Fruit fly (Drosophila melanogaster) whole organism, embryonic: ENCODE data around the gene Amun.

Source experiments
- ATbp ChIP-seq: fragments of 200-800 bp; sonication (Bioruptor generic); optimal IDR thresholded peaks from 2 replicates; lab custom pipeline; 2017; ENCODE audit warnings: missing biosample characterization, mild to moderate bottlenecking, missing genetic modification characterization, missing genetic modification reagents
- CG10321 ChIP-seq: fragments of 200-800 bp; sonication (Bioruptor generic); IDR thresholded peaks from 2 replicates; pipeline ENCODE4 v1.3.6; 2022; ENCODE audit warnings: missing biosample characterization, missing genetic modification characterization
- CG10654 ChIP-seq: fragments of 200-800 bp; sonication (Bioruptor generic); optimal IDR thresholded peaks from 2 replicates; lab custom pipeline; 2016; ENCODE audit warnings: missing biosample characterization, missing genetic modification characterization
- CG12104 ChIP-seq: fragments of 200-800 bp; sonication (Bioruptor generic); optimal IDR thresholded peaks from 3 replicates; lab custom pipeline; 2016; ENCODE audit warnings: missing biosample characterization, missing genetic modification characterization
- CG17359 ChIP-seq: fragments of 200-800 bp; sonication (Bioruptor generic); optimal IDR thresholded peaks from 3 replicates; lab custom pipeline; 2018; ENCODE audit warnings: missing biosample characterization, mild to moderate bottlenecking, missing genetic modification characterization, moderate library complexity
- CG17829 ChIP-seq: fragments of 200-800 bp; optimal IDR thresholded peaks from 2 replicates; lab custom pipeline; 2019; ENCODE audit warnings: missing biosample characterization, mild to moderate bottlenecking, missing genetic modification characterization, moderate library complexity
- CG30431 ChIP-seq: fragments of 200-800 bp; sonication (Bioruptor generic); optimal IDR thresholded peaks from 2 replicates; lab custom pipeline; 2017; ENCODE audit warnings: missing biosample characterization, missing genetic modification characterization
- CG33213 ChIP-seq: fragments of 200-800 bp; sonication (Bioruptor generic); optimal IDR thresholded peaks from 3 replicates; lab custom pipeline; 2016; ENCODE audit warnings: missing biosample characterization, missing genetic modification characterization
- CG34224 ChIP-seq: fragments of 200-800 bp; sonication (Bioruptor generic); IDR thresholded peaks from 3 replicates; pipeline ENCODE4 v1.3.6; 2022; ENCODE audit warnings: missing biosample characterization, missing genetic modification characterization; ENCODE audit not compliant: partially characterized antibody
- CG34422 ChIP-seq: fragments of 200-800 bp; sonication (Bioruptor generic); IDR thresholded peaks from 3 replicates; pipeline ENCODE4 v1.3.6; 2022; ENCODE audit warnings: missing biosample characterization, missing genetic modification characterization
- CG4854 ChIP-seq: fragments of 200-800 bp; sonication (Bioruptor generic); optimal IDR thresholded peaks from 2 replicates; lab custom pipeline; 2016; ENCODE audit warnings: missing biosample characterization, missing genetic modification characterization, inconsistent platforms
- CG7839 ChIP-seq: fragments of 200-800 bp; sonication (Bioruptor generic); optimal IDR thresholded peaks from 3 replicates; lab custom pipeline; 2018; ENCODE audit warnings: missing biosample characterization, mild to moderate bottlenecking, missing genetic modification characterization, moderate library complexity
- CG8359 ChIP-seq: fragments of 200-800 bp; sonication (Bioruptor generic); optimal IDR thresholded peaks from 2 replicates; lab custom pipeline; 2017; ENCODE audit warnings: missing biosample characterization, mild to moderate bottlenecking, missing genetic modification characterization, borderline replicate concordance
- Dp ChIP-seq: fragments of 200-800 bp; sonication (Bioruptor generic); optimal IDR thresholded peaks from 2 replicates; lab custom pipeline; 2018; ENCODE audit warnings: missing biosample characterization, mild to moderate bottlenecking, missing genetic modification characterization, moderate library complexity
- Drgx ChIP-seq: fragments of 200-800 bp; sonication (Bioruptor generic); IDR thresholded peaks from 2 replicates; pipeline ENCODE4 v1.3.6; 2022; ENCODE audit warnings: missing biosample characterization, missing genetic modification characterization
- E2f2 ChIP-seq: fragments of 200-800 bp; sonication (Bioruptor generic); IDR thresholded peaks from 2 replicates; pipeline ENCODE4 v1.3.6; 2022; ENCODE audit warnings: missing biosample characterization, missing genetic modification characterization
- ERR ChIP-seq: fragments of 200-800 bp; sonication (Bioruptor generic); optimal IDR thresholded peaks from 2 replicates; lab custom pipeline; 2016; ENCODE audit warnings: missing biosample characterization, missing genetic modification characterization
- HLH4C ChIP-seq: fragments of 200-800 bp; sonication (Bioruptor generic); IDR thresholded peaks from 3 replicates; pipeline ENCODE4 v1.3.6; 2022; ENCODE audit warnings: missing biosample characterization, missing genetic modification characterization; ENCODE audit not compliant: partially characterized antibody
- Hey ChIP-seq: fragments of 200-800 bp; sonication (Bioruptor generic); optimal IDR thresholded peaks from 3 replicates; lab custom pipeline; 2018; ENCODE audit warnings: missing biosample characterization, mild to moderate bottlenecking, missing genetic modification characterization
- Hr3 ChIP-seq: fragments of 200-800 bp; sonication (Bioruptor generic); optimal IDR thresholded peaks from 3 replicates; lab custom pipeline; 2016; ENCODE audit warnings: missing biosample characterization, missing genetic modification characterization
- Med ChIP-seq: fragments of 200-800 bp; sonication (Bioruptor generic); peaks from one replicate; lab custom pipeline; 2016; ENCODE audit warnings: missing biosample characterization, missing genetic modification characterization, mild to moderate bottlenecking, inconsistent platforms, moderate library complexity
- Oaz ChIP-seq: fragments of 200-800 bp; sonication (Bioruptor generic); IDR thresholded peaks from 2 replicates; pipeline ENCODE4 v1.3.6; 2022; ENCODE audit warnings: missing biosample characterization, missing genetic modification characterization
- Ravus ChIP-seq: fragments of 200-800 bp; sonication (Bioruptor generic); IDR thresholded peaks from 2 replicates; pipeline ENCODE4 v1.3.6; 2022; ENCODE audit warnings: missing biosample characterization, missing genetic modification characterization
- Six4 ChIP-seq: fragments of 200-800 bp; sonication (Bioruptor generic); optimal IDR thresholded peaks from 2 replicates; lab custom pipeline; 2016; ENCODE audit warnings: missing biosample characterization, missing genetic modification characterization
- al ChIP-seq: fragments of 200-800 bp; sonication (Bioruptor generic); IDR thresholded peaks from 2 replicates; pipeline ENCODE4 v1.3.6; 2022; ENCODE audit warnings: missing biosample characterization, missing genetic modification characterization
- aop ChIP-seq: fragments of 200-800 bp; sonication (Bioruptor generic); IDR thresholded peaks from 2 replicates; pipeline ENCODE4 v1.3.6; 2022; ENCODE audit warnings: missing biosample characterization, missing genetic modification characterization
- ash1 ChIP-seq: fragments of 200-800 bp; sonication (Bioruptor generic); optimal IDR thresholded peaks from 2 replicates; lab custom pipeline; 2018; ENCODE audit warnings: missing biosample characterization, mild to moderate bottlenecking, missing genetic modification characterization
- bcd ChIP-seq: fragments of 200-800 bp; sonication (Bioruptor generic); optimal IDR thresholded peaks from 2 replicates; lab custom pipeline; 2017; ENCODE audit warnings: missing biosample characterization, mild to moderate bottlenecking, missing genetic modification characterization
- bsh ChIP-seq, 2 experiments: fragments of 200-800 bp; sonication (Bioruptor generic); optimal IDR thresholded peaks; 2 replicates each; lab custom pipeline; 2017 to 2018; ENCODE audit warnings: mild to moderate bottlenecking in 2 of 2, missing biosample characterization in 2 of 2, missing genetic modification characterization in 2 of 2, moderate library complexity in 1 of 2
- ci ChIP-seq: fragments of 200-800 bp; sonication (Bioruptor generic); IDR thresholded peaks from 3 replicates; pipeline ENCODE4 v1.3.6; 2022; ENCODE audit warnings: missing biosample characterization, missing genetic modification characterization
- dysf ChIP-seq: fragments of 200-800 bp; sonication (Bioruptor generic); IDR thresholded peaks from 3 replicates; pipeline ENCODE4 v1.3.6; 2022; ENCODE audit warnings: missing biosample characterization, missing genetic modification characterization
- fd102C ChIP-seq: fragments of 200-800 bp; sonication (Bioruptor generic); optimal IDR thresholded peaks from 2 replicates; lab custom pipeline; 2018; ENCODE audit warnings: missing biosample characterization, mild to moderate bottlenecking, missing genetic modification characterization, moderate library complexity
- gro ChIP-seq: fragments of 200-800 bp; sonication (Bioruptor generic); optimal IDR thresholded peaks from 2 replicates; lab custom pipeline; 2016; ENCODE audit warnings: missing biosample characterization, missing genetic modification characterization
- hth ChIP-seq: fragments of >200 bp; optimal IDR thresholded peaks from 2 replicates; lab custom pipeline; 2017; ENCODE audit warnings: inconsistent platforms
- inv ChIP-seq: fragments of 200-800 bp; sonication (Bioruptor generic); IDR thresholded peaks from 2 replicates; pipeline ENCODE4 v1.3.6; 2022; ENCODE audit warnings: missing biosample characterization, missing genetic modification characterization; ENCODE audit not compliant: partially characterized antibody
- kay ChIP-seq: fragments of 200-800 bp; sonication (Bioruptor generic); optimal IDR thresholded peaks from 2 replicates; lab custom pipeline; 2016; ENCODE audit warnings: missing biosample characterization, missing genetic modification characterization
- ken ChIP-seq: fragments of 200-800 bp; sonication (Bioruptor generic); IDR thresholded peaks from 3 replicates; pipeline ENCODE4 v1.3.6; 2022; ENCODE audit warnings: missing biosample characterization, missing genetic modification characterization
- mld ChIP-seq: fragments of 200-800 bp; sonication (Bioruptor generic); IDR thresholded peaks from 3 replicates; pipeline ENCODE4 v1.3.6; 2022; ENCODE audit warnings: missing biosample characterization, missing genetic modification characterization; ENCODE audit not compliant: partially characterized antibody
- pho ChIP-seq: fragments of 200-800 bp; sonication (Bioruptor generic); optimal IDR thresholded peaks from 2 replicates; lab custom pipeline; 2016; ENCODE audit warnings: missing biosample characterization, missing genetic modification characterization
- ro ChIP-seq: fragments of 200-800 bp; sonication (Bioruptor generic); IDR thresholded peaks from 2 replicates; pipeline ENCODE4 v1.3.6; 2022; ENCODE audit warnings: missing biosample characterization, missing genetic modification characterization
- sna ChIP-seq: fragments of 200-800 bp; sonication (Bioruptor generic); IDR thresholded peaks from 2 replicates; pipeline ENCODE4 v1.3.6; 2022; ENCODE audit warnings: missing biosample characterization, missing genetic modification characterization; ENCODE audit not compliant: partially characterized antibody
- sr ChIP-seq: fragments of 200-800 bp; sonication (Bioruptor generic); IDR thresholded peaks from 3 replicates; pipeline ENCODE4 v1.3.6; 2022; ENCODE audit warnings: missing biosample characterization, missing genetic modification characterization
- toy ChIP-seq: fragments of 200-800 bp; sonication (Bioruptor generic); IDR thresholded peaks from 2 replicates; pipeline ENCODE4 v1.3.6; 2022; ENCODE audit warnings: missing biosample characterization, missing genetic modification characterization
- trem ChIP-seq: fragments of 200-800 bp; optimal IDR thresholded peaks from 3 replicates; lab custom pipeline; 2019; ENCODE audit warnings: missing biosample characterization, mild to moderate bottlenecking, missing genetic modification characterization, moderate library complexity
- unc-4 ChIP-seq: fragments of 200-800 bp; sonication (Bioruptor generic); IDR thresholded peaks from 2 replicates; pipeline ENCODE4 v1.3.6; 2022; ENCODE audit warnings: missing biosample characterization, missing genetic modification characterization; ENCODE audit not compliant: partially characterized antibody
- vvl ChIP-seq: fragments of 200-800 bp; sonication (Bioruptor generic); IDR thresholded peaks from 2 replicates; pipeline ENCODE4 v1.3.6; 2022; ENCODE audit warnings: missing biosample characterization, missing genetic modification characterization

Amun gene

DNA sequence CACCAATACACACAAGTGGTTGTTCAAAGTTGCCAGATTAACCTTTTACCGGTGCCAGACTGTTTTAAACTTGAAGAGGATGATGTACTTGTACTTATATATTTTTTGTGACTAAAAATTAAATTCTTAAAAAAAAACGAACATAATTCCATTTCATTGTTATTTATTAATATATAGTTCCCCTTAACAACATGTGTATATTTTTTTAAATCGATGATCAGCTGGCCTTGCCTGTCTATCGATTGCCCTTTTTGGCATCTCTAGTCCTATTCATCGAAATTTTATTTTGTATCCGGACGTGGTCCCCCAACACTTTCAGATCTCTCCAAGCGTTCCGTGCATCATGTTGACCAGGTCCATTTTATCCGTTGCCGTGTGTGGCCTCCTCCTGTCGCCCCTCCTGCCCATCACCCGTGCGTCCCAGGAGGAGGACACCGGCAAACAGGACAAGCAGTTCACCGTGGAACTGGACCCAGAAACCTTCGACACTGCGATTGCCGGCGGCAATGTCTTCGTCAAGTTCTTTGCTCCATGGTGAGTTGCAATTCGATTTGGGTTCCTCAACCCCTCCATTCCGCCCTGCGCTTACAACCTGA, 1.5 kb upstream of the Amun start, which contains the start of gene prtp (continued):
- TF ChIP-seq CG10654 (GFP tag; lab: Kevin White, UChicago), result peak; percentile 8
- no peak for TF ChIP-seq CG34224
- TF ChIP-seq inv (GFP tag; lab: Robert Waterston, UW), result peak; percentile 8; the same call in 1 of the 2 replicates
- no peak for TF ChIP-seq CG17359
- TF ChIP-seq ERR (GFP tag; lab: Kevin White, UChicago), result no peak
- TF ChIP-seq bsh (GFP tag; optimal IDR thresholded peaks at IDR 0.05; lab: Kevin White, UChicago), result peak in 1 of 2 experiments; percentile 21
- TF ChIP-seq bcd (GFP tag; lab: Kevin White, UChicago), result no peak
- TF ChIP-seq unc-4 (GFP tag; lab: Robert Waterston, UW), result peak; percentile 61; the same call in 1 of the 2 replicates
- no peak for TF ChIP-seq CG4854 (GFP tag; lab: Kevin White, UChicago)
- TF ChIP-seq HLH4C (GFP tag; lab: Robert Waterston, UW), result peak; percentile 56; the same call in 2 of the 3 replicates
- TF ChIP-seq ken (GFP tag; lab: Robert Waterston, UW), result peak; percentile 55; the same call in 1 of the 3 replicates

DNA sequence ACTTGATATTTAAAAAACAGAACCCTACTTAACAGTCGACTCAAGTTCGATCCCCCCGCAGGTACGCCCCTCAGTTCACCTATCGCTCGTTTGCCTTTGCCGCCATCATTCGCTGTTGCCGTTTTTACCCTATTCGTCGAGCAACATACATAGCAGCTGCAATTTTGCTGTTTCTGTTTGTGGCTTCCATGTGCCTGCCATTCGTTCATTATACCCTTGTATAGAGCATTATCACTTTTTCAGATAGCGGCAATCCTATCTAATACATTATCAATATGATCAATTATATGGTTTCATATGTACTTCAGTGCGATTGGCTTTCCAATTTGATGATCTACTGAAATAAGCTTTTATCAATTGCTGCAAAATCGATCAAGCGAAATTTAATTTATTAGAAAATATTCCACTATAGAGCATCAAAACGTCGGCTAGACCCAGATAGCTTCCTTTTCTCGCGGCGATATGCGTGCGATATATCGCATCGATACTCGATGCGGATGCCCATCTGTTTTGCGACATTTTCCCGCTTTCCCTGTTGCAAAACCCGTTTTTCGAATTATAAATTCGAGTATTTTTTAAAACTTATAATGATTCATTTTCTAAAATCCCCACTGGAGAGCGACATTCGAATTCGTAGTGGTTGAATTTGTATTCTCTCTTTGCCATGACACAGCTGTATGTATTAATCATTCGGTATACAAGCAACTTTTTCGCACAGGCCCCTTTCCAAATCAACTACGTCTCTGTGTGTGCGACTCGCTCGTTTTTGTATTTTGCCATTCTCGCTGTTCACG, 769 bp upstream of the Amun start:
- TF ChIP-seq kay (GFP tag; lab: Kevin White, UChicago) (peak; percentile 79), pho (GFP tag; lab: Kevin White, UChicago) (peak; percentile 92), CG12104 (GFP tag; lab: Kevin White, UChicago) (peak; percentile 78), CG33213 (GFP tag; lab: Kevin White, UChicago) (peak; percentile 80), CG30431 (peak; percentile 74), trem (tag; lab: Kevin White, UChicago) (peak; percentile 74), Hey (tag; lab: Kevin White, UChicago) (peak; percentile 3), vvl (peak; percentile 73; the same call in 1 of the 2 replicates), Drgx (GFP tag; lab: Robert Waterston, UW) (peak; percentile 85), CG17829 (tag; lab: Kevin White, UChicago) (peak; percentile 90), aop (GFP tag; lab: Robert Waterston, UW) (no peak), ATbp (peak; percentile 75), Ravus (peak; percentile 67), ci (GFP tag; lab: Robert Waterston, UW) (peak; percentile 42; the same call in 1 of the 3 replicates), CG34422 (GFP tag; lab: Robert Waterston, UW) (peak; percentile 81), ro (GFP tag; lab: Robert Waterston, UW) (peak; percentile 78), gro (peak; percentile 91), mld (GFP tag; lab: Robert Waterston, UW) (peak; percentile 64; the same call in 1 of the 3 replicates), CG10321 (GFP tag; lab: Robert Waterston, UW) (peak; percentile 23; the same call in 1 of the 2 replicates), Med (GFP tag; lab: Kevin White, UChicago) (peak; percentile 98), Hr3 (GFP tag; lab: Kevin White, UChicago) (peak; percentile 87), CG7839 (tag; lab: Kevin White, UChicago) (peak; percentile 93), sna (GFP tag; lab: Robert Waterston, UW) (peak; percentile 68; the same call in 1 of the 2 replicates), E2f2 (GFP tag; lab: Robert Waterston, UW) (peak; percentile 55; the same call in 1 of the 2 replicates), fd102C (no peak), al (GFP tag; lab: Robert Waterston, UW) (peak; percentile 86), hth (lab: Kevin White, UChicago) (no peak), toy (peak; percentile 51; the same call in 1 of the 2 replicates), CG8359 (GFP tag; lab: Kevin White, UChicago) (peak; percentile 69), sr (GFP tag; lab: Robert Waterston, UW) (no peak), Oaz (GFP tag; lab: Robert Waterston, UW) (peak; percentile 72), Six4 (GFP tag; lab: Kevin White, UChicago) (peak; percentile 83), Dp (GFP tag; lab: Kevin White, UChicago) (no peak), dysf (peak; percentile 92), ash1 (GFP tag; lab: Kevin White, UChicago) (no peak), inv (GFP tag; lab: Robert Waterston, UW) (0 out of 2 replicates have a peak, but pooled peaks have one; percentile 28), ERR (GFP tag; lab: Kevin White, UChicago) (peak; percentile 84)
